Worm (Caenorhabditis elegans) whole organism, L1 larva: ENCODE data around the gene cdkr-3.

Source experiments
- C34B4.2 ChIP-seq: sonication (generic microtip); optimal IDR thresholded peaks from 2 replicates; lab custom pipeline; 2017; ENCODE audit warnings: mild to moderate bottlenecking, missing genetic modification characterization, missing compliant biosample characterization
- egl-27 ChIP-seq, 2 experiments: fragments of 150-350 bp in 1 of 2; sonication (generic microtip); optimal IDR thresholded peaks; 3 replicates each; lab custom pipeline; 2017 to 2018; ENCODE audit warnings: missing biosample characterization in 2 of 2, missing genetic modification characterization in 2 of 2, missing genetic modification reagents in 2 of 2
- fkh-4 ChIP-seq: sonication (generic microtip); optimal IDR thresholded peaks from 2 replicates; lab custom pipeline; 2016; ENCODE audit warnings: missing compliant biosample characterization, missing genetic modification characterization, borderline replicate concordance
- fos-1 ChIP-seq: fragments of 150-350 bp; optimal IDR thresholded peaks from 2 replicates; lab custom pipeline; 2014; ENCODE audit warnings: missing biosample characterization, missing genetic modification characterization
- jun-1 ChIP-seq: fragments of 150-350 bp; optimal IDR thresholded peaks from 2 replicates; lab custom pipeline; 2014; ENCODE audit warnings: missing biosample characterization, missing genetic modification reagents, missing genetic modification characterization
- nhr-237 ChIP-seq: fragments of 150-350 bp; optimal IDR thresholded peaks from 2 replicates; lab custom pipeline; 2014; ENCODE audit warnings: missing biosample characterization, missing genetic modification characterization
- pqm-1 ChIP-seq: sonication (generic microtip); optimal IDR thresholded peaks from 3 replicates; lab custom pipeline; 2017; ENCODE audit warnings: missing biosample characterization, missing genetic modification characterization
- skn-1 ChIP-seq: fragments of 150-350 bp; optimal IDR thresholded peaks from 2 replicates; lab custom pipeline; 2014; ENCODE audit warnings: missing biosample characterization, missing genetic modification characterization
- snu-23 ChIP-seq: sonication (generic microtip); optimal IDR thresholded peaks from 2 replicates; lab custom pipeline; 2016; ENCODE audit warnings: missing genetic modification characterization, missing compliant biosample characterization
- sox-4 ChIP-seq: sonication (generic microtip); optimal IDR thresholded peaks from 2 replicates; lab custom pipeline; 2016; ENCODE audit warnings: missing genetic modification characterization, missing compliant biosample characterization
- sptf-1 ChIP-seq: fragments of 150-350 bp; optimal IDR thresholded peaks from 2 replicates; lab custom pipeline; 2014; ENCODE audit warnings: missing biosample characterization, missing genetic modification characterization
- tbx-2 ChIP-seq: sonication (generic microtip); optimal IDR thresholded peaks from 2 replicates; lab custom pipeline; 2016; ENCODE audit warnings: missing genetic modification characterization, missing compliant biosample characterization
- unc-62 ChIP-seq: fragments of 150-350 bp; optimal IDR thresholded peaks from 2 replicates; lab custom pipeline; 2014; ENCODE audit warnings: missing biosample characterization, missing genetic modification reagents, missing genetic modification characterization
- vab-15 ChIP-seq: sonication (generic microtip); optimal IDR thresholded peaks from 2 replicates; lab custom pipeline; 2017; ENCODE audit warnings: missing genotype, mild to moderate bottlenecking, missing genetic modification characterization, missing compliant biosample characterization

DNA sequence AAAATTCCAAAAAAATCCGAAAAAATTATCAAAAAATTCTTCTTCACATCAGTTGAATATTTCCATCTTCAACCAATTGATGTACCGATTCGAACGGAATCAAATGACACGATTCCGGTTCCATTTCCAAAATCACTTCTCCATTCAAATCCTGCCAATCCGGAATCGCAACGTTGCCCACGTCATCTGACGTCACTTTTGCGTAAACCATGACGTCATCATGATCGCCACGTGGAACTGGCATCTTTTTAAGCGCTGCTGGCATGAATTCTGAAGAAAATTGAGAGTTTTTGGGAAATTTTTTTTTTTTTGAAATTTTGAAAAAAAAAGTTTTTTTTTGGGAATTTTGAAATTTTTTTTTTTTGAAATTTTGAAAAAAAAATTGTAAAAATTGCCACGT, 34.7 kb upstream of the cdkr-3 start:
- TF ChIP-seq unc-62 (GFP tag; lab: Kevin White, UChicago) = no peak
- no peak for TF ChIP-seq fkh-4 (tag; lab: Kevin White, UChicago)
- TF ChIP-seq fos-1 (tag; lab: Kevin White, UChicago) = no peak
- no peak for TF ChIP-seq sox-4
- TF ChIP-seq C34B4.2 (tag; lab: Kevin White, UChicago) = no peak
- no peak for TF ChIP-seq jun-1 (tag; lab: Kevin White, UChicago)
- no peak for TF ChIP-seq tbx-2
- TF ChIP-seq vab-15 (tag; lab: Kevin White, UChicago) = no peak
- TF ChIP-seq skn-1 (tag; lab: Kevin White, UChicago) = no peak
- TF ChIP-seq egl-27 (tag; optimal IDR thresholded peaks at IDR 0.05; lab: Kevin White, UChicago) = no peak
- no peak for TF ChIP-seq pqm-1 (tag; lab: Kevin White, UChicago)
- no peak for TF ChIP-seq nhr-237 (tag; lab: Kevin White, UChicago)
- no peak for TF ChIP-seq sptf-1 (tag; lab: Kevin White, UChicago)
- no peak for TF ChIP-seq snu-23
